In genomic region chr3R:15222973-15223372, dm6 we compare ENCODE assay signal across 1 fruit fly cellular context.
TF ChIP-seq lines count a peak whose summit lies in the region.

Gene Polr2G (minus strand): TSS chr3R:15223180.

TF ChIP-seq in whole organism, embryonic, 481 proteins besides CTCF, POLR2A, EP300 and RAD21 (continued from another document):
- TF ChIP-seq CG4730 (GFP tag; IDR thresholded peaks at IDR 0.05; lab: Robert Waterston, UW) (no peak), CG31224 (GFP tag; IDR thresholded peaks at IDR 0.05; lab: Robert Waterston, UW) (no peak), CG4617 (GFP tag; optimal IDR thresholded peaks at IDR 0.05; lab: Kevin White, UChicago; ENCODE audit: borderline replicate concordance) (peak; percentile 50), sens (GFP tag; lab: Kevin White, UChicago) (peak; percentile 42), pum (GFP tag; optimal IDR thresholded peaks at IDR 0.05; lab: Kevin White, UChicago) (no peak), CG10267 (tag; optimal IDR thresholded peaks at IDR 0.05; lab: Kevin White, UChicago) (peak; percentile 10)
